Fruit fly (Drosophila melanogaster): ENCODE results near the gene C1GalTA.

The C1GalTA gene

DNA sequence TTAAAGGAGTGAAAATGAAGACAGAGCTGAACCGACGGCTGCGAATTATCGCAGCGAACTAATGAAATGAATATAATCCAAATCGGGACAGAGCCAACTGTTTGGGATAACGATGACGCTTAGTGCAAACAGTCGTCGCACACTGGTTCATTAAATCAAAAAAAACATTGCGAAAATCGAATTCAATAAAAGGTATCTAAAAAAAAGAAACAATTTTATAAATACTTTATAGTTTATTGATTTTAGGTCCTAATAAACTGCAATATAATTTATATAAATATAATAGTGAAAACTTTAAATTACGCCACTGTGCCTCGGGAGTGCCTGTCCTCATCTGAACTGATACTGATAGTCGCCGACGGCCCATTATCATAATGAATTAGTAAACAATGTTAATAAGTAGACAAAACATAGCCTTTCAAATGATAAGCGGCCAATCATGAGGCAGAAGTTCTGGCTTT lies 8.0 kb upstream of the C1GalTA start, which contains the start of gene CG31886 (continued):
- TF ChIP-seq Dref (GFP tag; IDR thresholded peaks at IDR 0.05) (no peak), sima (GFP tag; optimal IDR thresholded peaks at IDR 0.05) (no peak), dm (GFP tag; optimal IDR thresholded peaks at IDR 0.05) (no peak), HHEX (GFP tag; optimal IDR thresholded peaks at IDR 0.05) (no peak), Nf-YC (tag; optimal IDR thresholded peaks at IDR 0.05) (no peak), CG15269 (tag; optimal IDR thresholded peaks at IDR 0.05) (no peak), Hsf (GFP tag; optimal IDR thresholded peaks at IDR 0.05) (no peak), ara (GFP tag; IDR thresholded peaks at IDR 0.05) (no peak), CG14441 (GFP tag; IDR thresholded peaks at IDR 0.05) (peak; percentile 32; the same call in 1 of the 2 replicates), en (GFP tag; optimal IDR thresholded peaks at IDR 0.05) (no peak), stwl (tag; optimal IDR thresholded peaks at IDR 0.05) (no peak), Chrac-16 (GFP tag; optimal IDR thresholded peaks at IDR 0.05) (peak; percentile 2), CG7987 (GFP tag; optimal IDR thresholded peaks at IDR 0.05) (no peak), Drgx (GFP tag; IDR thresholded peaks at IDR 0.05) (peak; percentile 84), CG8089 (GFP tag; optimal IDR thresholded peaks at IDR 0.05) (no peak), dimm (GFP tag; IDR thresholded peaks at IDR 0.05) (no peak), CG6689 (GFP tag; IDR thresholded peaks at IDR 0.05) (no peak), BtbVII (GFP tag; optimal IDR thresholded peaks at IDR 0.05) (peak; percentile 15), CG10431 (GFP tag; optimal IDR thresholded peaks at IDR 0.05) (no peak), fd3F (GFP tag; optimal IDR thresholded peaks at IDR 0.05) (no peak), Doc2 (GFP tag; IDR thresholded peaks at IDR 0.05) (no peak), run (tag; optimal IDR thresholded peaks at IDR 0.05) (no peak), CG7556 (GFP tag; optimal IDR thresholded peaks at IDR 0.05) (no peak), CG7271 (tag; optimal IDR thresholded peaks at IDR 0.05) (no peak), odd (GFP tag; optimal IDR thresholded peaks at IDR 0.05) (no peak), Gug (GFP tag; IDR thresholded peaks at IDR 0.05) (no peak), CG17359 (tag; optimal IDR thresholded peaks at IDR 0.05) (no peak), Oli (tag; optimal IDR thresholded peaks at IDR 0.05) (peak; percentile 7), Meics (GFP tag; optimal IDR thresholded peaks at IDR 0.05) (peak; percentile 30), tgo (GFP tag; IDR thresholded peaks at IDR 0.05) (peak; percentile 40; the same call in 1 of the 3 replicates), scrt (GFP tag; optimal IDR thresholded peaks at IDR 0.05) (no peak), CG34422 (GFP tag; IDR thresholded peaks at IDR 0.05) (no peak), CG10462 (GFP tag; optimal IDR thresholded peaks at IDR 0.05) (no peak), pan (optimal IDR thresholded peaks at IDR 0.05) (no peak), pan (GFP tag; optimal IDR thresholded peaks at IDR 0.05 in 1 of 2, IDR thresholded peaks at IDR 0.05 in 1 of 2) (no peak), CkIIα-i1 (GFP tag; IDR thresholded peaks at IDR 0.05) (no peak), Dek (tag; optimal IDR thresholded peaks at IDR 0.05) (peak; percentile 8), CG9437 (GFP tag; optimal IDR thresholded peaks at IDR 0.05) (no peak), CG1529 (GFP tag; optimal IDR thresholded peaks at IDR 0.05) (no peak), HLH4C (GFP tag; IDR thresholded peaks at IDR 0.05; ENCODE audit: partially characterized antibody) (no peak), CG18599 (GFP tag; optimal IDR thresholded peaks at IDR 0.05) (peak; percentile 62), Pdp1 (GFP tag; optimal IDR thresholded peaks at IDR 0.05) (no peak), CG14014 (GFP tag; IDR thresholded peaks at IDR 0.05) (peak; percentile 44), NfI (GFP tag; optimal IDR thresholded peaks at IDR 0.05) (no peak), Ada2b (GFP tag; IDR thresholded peaks at IDR 0.05) (no peak), lab (GFP tag; optimal IDR thresholded peaks at IDR 0.05) (peak; percentile 55), CG15073 (GFP tag; optimal IDR thresholded peaks at IDR 0.05) (no peak), CG2199 (GFP tag; IDR thresholded peaks at IDR 0.05) (no peak), z (GFP tag; IDR thresholded peaks at IDR 0.05) (no peak), Awh (GFP tag; IDR thresholded peaks at IDR 0.05) (no peak), Nf-YB (GFP tag; optimal IDR thresholded peaks at IDR 0.05) (no peak), jing (GFP tag; optimal IDR thresholded peaks at IDR 0.05) (no peak)

Measured in whole organism, embryonic.